Worm (Caenorhabditis elegans) whole organism, young adult: ENCODE results near the gene C06A1.3.

Experiments used
- cebp-1 ChIP-seq, 2 experiments: fragments of 200-800 bp in 1 of 2; sonication (Bioruptor generic) in 1 of 2; sonication (generic microtip) in 1 of 2; IDR thresholded peaks in 1 of 2; optimal IDR thresholded peaks in 1 of 2; 2 replicates each; pipeline versions ENCODE4 v1.3.6 to Lab custom; 2017 to 2022; ENCODE audit warnings: missing compliant biosample characterization in 2 of 2, missing genetic modification characterization in 2 of 2, mild to moderate bottlenecking in 1 of 2, missing genetic modification reagents in 1 of 2, moderate library complexity in 1 of 2
- lsy-27 ChIP-seq: sonication (generic microtip); optimal IDR thresholded peaks from 2 replicates; lab custom pipeline; 2017; ENCODE audit warnings: missing genetic modification characterization, mild to moderate bottlenecking, missing compliant biosample characterization, antibody characterized with exemption, missing genotype, borderline replicate concordance; ENCODE audit not compliant: insufficient read depth
- madf-6 ChIP-seq: fragments of 200-800 bp; sonication (Bioruptor generic); IDR thresholded peaks from 2 replicates; pipeline ENCODE4 v1.3.6; 2022; ENCODE audit warnings: missing genetic modification reagents, missing genetic modification characterization, missing compliant biosample characterization
- tlf-1 ChIP-seq: fragments of 200-800 bp; sonication (Bioruptor generic); optimal IDR thresholded peaks from 2 replicates; lab custom pipeline; 2018; ENCODE audit warnings: mild to moderate bottlenecking, missing genetic modification characterization, missing compliant biosample characterization

ce11 chrII:10602184-10602583 lies 30.1 kb downstream of the C06A1.3 start, which contains the start of gene srv-2:
- TF ChIP-seq lsy-27 (tag; lab: Kevin White, UChicago) (no peak), tlf-1 (GFP tag; lab: Kevin White, UChicago) (no peak), madf-6 (GFP tag; lab: Robert Waterston, UW) (no peak), cebp-1 (GFP tag; IDR thresholded peaks at IDR 0.05; lab: Robert Waterston, UW) (no peak), cebp-1 (tag; optimal IDR thresholded peaks at IDR 0.05; lab: Kevin White, UChicago) (no peak)
